Fruit fly (Drosophila melanogaster): ENCODE data around the gene CG13068.

Gene CG13068

dm6 chr3L:16268106-16268733 lies 972 bp upstream of the CG13068 start, which contains the start of gene CG4950:
Gene CG4950 (minus strand): TSS chr3L:16268156.
- TF ChIP-seq CG8478 (optimal IDR thresholded peaks at IDR 0.05), result no peak
- TF ChIP-seq CTCF (optimal IDR thresholded peaks at IDR 0.05), result no peak

DNA sequence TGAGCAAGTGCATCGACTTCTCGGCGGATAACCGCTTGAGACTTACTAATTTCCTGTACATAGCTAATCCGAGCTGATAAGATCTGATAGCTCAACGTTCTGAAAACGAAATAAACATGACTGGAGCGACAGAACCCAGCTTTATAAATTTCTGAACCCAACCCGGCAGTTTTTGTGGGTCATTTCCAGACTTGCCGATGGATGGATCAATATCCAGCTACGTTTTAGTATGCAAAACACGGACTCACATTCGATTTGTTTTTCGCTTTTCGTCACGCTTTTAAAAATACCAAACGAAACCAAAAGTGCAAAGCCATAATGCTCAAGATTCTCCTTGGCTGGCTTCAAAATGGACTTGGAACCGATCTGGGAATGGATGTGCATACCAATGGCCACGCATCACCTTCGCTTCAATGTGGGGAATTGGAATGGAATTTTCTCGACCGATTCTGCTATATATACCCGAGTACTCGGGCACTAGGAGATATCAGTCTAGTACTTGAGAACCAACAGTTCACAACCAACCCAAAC lies 1.7 kb downstream of the CG13068 start, which contains the start of the genes CG34248 and CG13067:
Gene CG34248 (minus strand): TSS at position 101 of the 531 bp plus-strand sequence.
Gene CG13067 (plus strand): TSS at position 481 of the 531 bp plus-strand sequence.
- no peak for TF ChIP-seq CTCF (optimal IDR thresholded peaks at IDR 0.05)
- no peak for TF ChIP-seq CG8478 (optimal IDR thresholded peaks at IDR 0.05)

- TF ChIP-seq CTCF (optimal IDR thresholded peaks at IDR 0.05) (no peak), CG8478 (optimal IDR thresholded peaks at IDR 0.05) (no peak)
These were observed 3.3 kb downstream of the CG13068 start, which contains the start of gene CG13066 for dm6 chr3L:16272338-16272959. Gene CG13066 (plus strand): TSS chr3L:16272909.

- TF ChIP-seq CG8478 (optimal IDR thresholded peaks at IDR 0.05) (no peak), CTCF (optimal IDR thresholded peaks at IDR 0.05) (no peak)
These were observed 6.3 kb downstream of the CG13068 start for dm6 chr3L:16275391-16276017.

- no peak for TF ChIP-seq CTCF (optimal IDR thresholded peaks at IDR 0.05)
- TF ChIP-seq CG8478 (optimal IDR thresholded peaks at IDR 0.05), result no peak
These were observed 7.9 kb downstream of the CG13068 start, which contains the start of gene CG13065 for dm6 chr3L:16277135-16277534. Gene CG13065 (plus strand): TSS chr3L:16277435.

DNA sequence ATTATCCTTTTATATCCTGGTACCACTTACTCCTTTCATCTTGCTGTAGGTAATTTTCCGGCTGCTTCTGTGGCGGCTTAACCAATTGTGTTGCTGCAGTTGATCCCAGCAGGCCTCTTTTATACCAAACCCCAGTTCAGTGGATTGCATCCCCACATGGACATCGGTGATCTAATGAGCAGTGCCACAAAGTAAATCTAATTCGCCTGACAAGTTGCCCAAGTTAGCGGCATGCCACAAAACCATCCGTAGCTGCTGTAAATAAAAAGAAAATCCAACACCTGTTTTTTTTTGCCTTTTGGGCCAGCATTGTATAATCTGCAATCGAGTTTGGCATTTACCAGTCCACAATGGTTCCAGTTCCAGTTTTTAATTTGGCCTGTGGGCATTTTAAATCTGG lies 10.0 kb downstream of the CG13068 start, which contains the start of gene CG13050:
Gene CG13050 (minus strand): TSS at position 101 of the 400 bp plus-strand sequence.
- TF ChIP-seq CTCF (optimal IDR thresholded peaks at IDR 0.05) (no peak), CG8478 (optimal IDR thresholded peaks at IDR 0.05) (no peak)

- TF ChIP-seq CG8478 (optimal IDR thresholded peaks at IDR 0.05), result no peak
- TF ChIP-seq CTCF (optimal IDR thresholded peaks at IDR 0.05), result no peak
These were observed 10.8 kb downstream of the CG13068 start, which contains the start of gene CG13064 for dm6 chr3L:16279987-16280454. Gene CG13064 (plus strand): TSS chr3L:16280404.

dm6 chr3L:16281880-16282556 lies 12.8 kb downstream of the CG13068 start, which contains the start of gene CG13049:
Gene CG13049 (minus strand): TSS chr3L:16281930.
- TF ChIP-seq CG8478 (optimal IDR thresholded peaks at IDR 0.05) (no peak), CTCF (optimal IDR thresholded peaks at IDR 0.05) (no peak)

DNA sequence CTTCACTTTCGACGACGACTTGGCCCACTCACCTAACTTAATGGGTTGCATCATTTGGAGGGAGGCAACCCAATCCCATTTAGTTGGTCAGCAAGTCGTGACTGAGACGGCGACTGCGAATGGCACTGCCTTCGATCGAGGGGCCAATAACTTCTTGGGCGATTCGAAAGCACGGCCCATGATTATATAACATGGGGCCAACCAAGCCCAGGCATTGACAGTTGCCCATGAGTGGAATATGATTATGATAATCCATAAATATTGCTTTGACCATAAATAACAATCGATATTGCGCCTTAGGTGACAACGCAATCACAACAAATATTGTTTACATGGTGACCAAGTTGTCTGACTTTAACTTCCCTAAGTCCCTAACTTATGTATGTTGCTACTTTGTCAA lies 14.6 kb downstream of the CG13068 start, which contains the start of gene CG13048:
Gene CG13048 (minus strand): TSS at position 101 of the 400 bp plus-strand sequence.
- TF ChIP-seq CG8478 (optimal IDR thresholded peaks at IDR 0.05), result no peak

DNA sequence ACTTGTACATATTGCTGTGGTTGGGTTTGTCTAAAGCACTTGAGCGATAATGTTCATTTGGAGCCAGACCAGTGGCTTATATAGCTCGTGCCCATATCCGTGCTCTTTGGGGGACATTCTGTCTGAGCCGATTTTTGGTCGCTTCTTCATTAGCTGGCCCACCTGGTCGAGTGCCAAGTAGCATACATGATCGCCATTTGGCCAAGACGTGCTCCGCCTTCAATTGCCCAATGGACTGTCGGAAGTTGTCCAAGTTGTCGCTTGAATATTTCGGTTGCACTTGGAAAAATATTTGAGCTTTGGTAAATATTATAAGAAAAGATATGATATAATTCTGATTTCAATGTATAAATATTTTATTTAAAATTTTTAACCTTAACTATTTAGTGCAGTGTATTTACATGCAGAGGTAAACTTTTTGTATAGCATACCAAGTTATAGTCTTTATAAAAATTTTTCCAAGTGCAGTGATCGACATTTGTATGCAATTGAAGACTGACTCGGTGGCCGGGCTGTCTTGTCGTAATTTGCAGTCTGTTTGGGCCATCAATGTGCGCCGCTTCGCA lies 16.2 kb downstream of the CG13068 start, which contains the start of gene CG13047:
Gene CG13047 (minus strand): TSS at position 51 of the 566 bp plus-strand sequence.
- TF ChIP-seq CG8478 (optimal IDR thresholded peaks at IDR 0.05) (no peak), CTCF (optimal IDR thresholded peaks at IDR 0.05) (no peak)

DNA sequence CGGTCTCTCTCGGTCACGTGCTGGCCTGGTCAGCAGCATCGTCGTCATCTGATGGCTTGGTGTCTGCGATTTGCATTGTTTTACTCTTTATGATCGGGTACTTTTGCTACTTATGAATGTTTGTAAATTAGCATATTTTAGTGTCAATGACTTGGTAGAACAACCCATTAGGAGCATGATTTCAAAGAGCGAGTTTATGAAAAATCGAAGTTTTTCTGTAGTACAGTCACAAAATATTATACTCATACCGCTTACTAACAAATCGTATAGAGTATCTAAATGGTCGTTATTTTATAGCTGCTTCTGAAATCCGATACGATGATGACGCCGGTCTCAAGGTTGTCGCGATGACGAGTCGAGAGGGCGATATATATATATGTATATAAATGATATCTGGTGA lies 17.1 kb downstream of the CG13068 start:
- TF ChIP-seq CTCF (optimal IDR thresholded peaks at IDR 0.05) (no peak), CG8478 (optimal IDR thresholded peaks at IDR 0.05) (no peak)

dm6 chr3L:16288322-16288721 lies 19.1 kb downstream of the CG13068 start, which contains the start of gene CG13046:
Gene CG13046 (minus strand): TSS chr3L:16288422.
- TF ChIP-seq CTCF (optimal IDR thresholded peaks at IDR 0.05) (no peak), CG8478 (optimal IDR thresholded peaks at IDR 0.05) (no peak)

DNA sequence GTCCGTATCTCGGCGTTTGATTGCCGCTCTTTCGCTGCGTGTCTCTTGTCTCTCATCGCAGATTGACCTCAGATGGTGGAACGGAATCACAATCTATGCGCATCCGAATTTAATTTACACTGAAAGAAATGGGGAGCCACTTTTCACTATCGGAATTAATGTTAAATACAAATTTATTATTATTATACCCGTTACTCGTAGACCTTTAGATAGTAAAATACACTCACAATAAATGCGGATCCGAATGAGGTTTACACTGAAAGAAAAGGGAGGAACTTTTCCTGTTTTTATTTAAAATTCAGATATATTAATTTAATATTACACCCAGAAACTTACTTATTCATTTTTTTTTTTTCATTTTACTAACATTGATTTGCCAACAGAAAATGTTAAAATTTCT lies 19.9 kb downstream of the CG13068 start:
- TF ChIP-seq CTCF (optimal IDR thresholded peaks at IDR 0.05), result no peak
- TF ChIP-seq CG8478 (optimal IDR thresholded peaks at IDR 0.05), result no peak

DNA sequence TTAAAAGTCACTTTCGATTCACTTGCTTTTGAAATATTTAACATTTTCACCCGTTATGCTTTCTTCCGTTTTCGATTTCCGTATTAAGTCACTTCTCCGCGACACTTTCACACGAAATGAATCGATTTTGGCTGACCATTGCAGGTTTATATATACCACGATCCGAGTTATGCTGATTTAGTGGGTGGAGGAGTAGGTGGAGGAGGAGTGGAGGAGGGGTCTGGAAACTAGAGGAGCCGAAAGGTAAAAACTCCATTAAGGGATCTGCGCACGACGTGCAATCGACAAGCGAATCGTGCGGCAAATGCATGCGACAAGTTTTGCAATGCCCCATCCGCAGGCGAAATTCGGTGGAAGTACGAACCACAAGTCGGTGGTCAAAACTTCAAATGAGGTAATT lies 21.7 kb downstream of the CG13068 start, which contains the start of gene CG13045:
Gene CG13045 (minus strand): TSS at position 101 of the 400 bp plus-strand sequence.
- TF ChIP-seq CTCF (optimal IDR thresholded peaks at IDR 0.05) (no peak), CG8478 (optimal IDR thresholded peaks at IDR 0.05) (no peak)

All from S2 (cell line).